Worm (Caenorhabditis elegans) whole organism, L1 larva: Measurements from ENCODE around the gene C01G10.17.

Experiments
- C04F5.9 ChIP-seq: sonication (generic microtip); optimal IDR thresholded peaks from 2 replicates; lab custom pipeline; 2016; ENCODE audit warnings: missing genetic modification characterization, missing compliant biosample characterization
- C34B4.2 ChIP-seq: sonication (generic microtip); optimal IDR thresholded peaks from 2 replicates; lab custom pipeline; 2017; ENCODE audit warnings: mild to moderate bottlenecking, missing genetic modification characterization, missing compliant biosample characterization
- F16B12.6 ChIP-seq: fragments of 150-350 bp; optimal IDR thresholded peaks from 2 replicates; lab custom pipeline; 2014; ENCODE audit warnings: missing biosample characterization, missing genetic modification characterization
- Y116A8C.19 ChIP-seq: sonication (generic microtip); optimal IDR thresholded peaks from 2 replicates; lab custom pipeline; 2016; ENCODE audit warnings: missing compliant biosample characterization, missing genetic modification characterization, borderline replicate concordance
- aha-1 ChIP-seq: fragments of 150-350 bp; optimal IDR thresholded peaks from 2 replicates; lab custom pipeline; 2014; ENCODE audit warnings: missing biosample characterization, missing genetic modification characterization
- aly-2 ChIP-seq: fragments of 150-350 bp; optimal IDR thresholded peaks from 2 replicates; lab custom pipeline; 2014; ENCODE audit warnings: missing biosample characterization, missing genetic modification characterization
- ama-1 ChIP-seq: fragments of 150-350 bp; optimal IDR thresholded peaks from 2 replicates; lab custom pipeline; 2014
- ceh-8 ChIP-seq: fragments of 200-800 bp; sonication (Bioruptor generic); optimal IDR thresholded peaks from 2 replicates; lab custom pipeline; 2018; ENCODE audit warnings: mild to moderate bottlenecking, missing genetic modification characterization, moderate library complexity, missing compliant biosample characterization
- ceh-82 ChIP-seq, 3 experiments: fragments of 150-350 bp in 1 of 3; sonication (generic microtip) in 2 of 3; optimal IDR thresholded peaks; 2 replicates each; lab custom pipeline; 2014 to 2017; ENCODE audit warnings: missing biosample characterization in 3 of 3, missing genetic modification characterization in 3 of 3
- ces-1 ChIP-seq: fragments of 150-350 bp; optimal IDR thresholded peaks from 2 replicates; lab custom pipeline; 2014; ENCODE audit warnings: missing biosample characterization, missing genetic modification reagents, missing genetic modification characterization
- dpl-1 ChIP-seq, 3 experiments: fragments of 150-350 bp in 2 of 3; sonication (generic microtip) in 1 of 3; optimal IDR thresholded peaks; 2 replicates each; lab custom pipeline; 2014 to 2017; ENCODE audit warnings: missing biosample characterization in 3 of 3, missing genetic modification characterization in 3 of 3, missing genetic modification reagents in 3 of 3
- dsc-1 ChIP-seq: sonication (generic microtip); optimal IDR thresholded peaks from 2 replicates; lab custom pipeline; 2016; ENCODE audit warnings: mild to moderate bottlenecking, missing genetic modification characterization, missing compliant biosample characterization
- efl-1 ChIP-seq, 4 experiments: fragments of 150-350 bp; optimal IDR thresholded peaks in 3 of 4; peaks in 1 of 4; 1 replicate in 1 of 4; 2 replicates in 3 of 4; lab custom pipeline; 2014; ENCODE audit warnings: missing biosample characterization in 2 of 4, missing genetic modification characterization in 2 of 4, missing genetic modification reagents in 2 of 4
- efl-3 ChIP-seq: fragments of 200-800 bp; sonication (Bioruptor generic); optimal IDR thresholded peaks from 2 replicates; lab custom pipeline; 2018; ENCODE audit warnings: mild to moderate bottlenecking, missing genetic modification characterization, missing compliant biosample characterization
- egl-13 ChIP-seq: sonication (generic microtip); optimal IDR thresholded peaks from 2 replicates; lab custom pipeline; 2016; ENCODE audit warnings: missing genotype, missing genetic modification reagents, missing genetic modification characterization, missing compliant biosample characterization
- elt-2 ChIP-seq: sonication (generic microtip); optimal IDR thresholded peaks from 2 replicates; lab custom pipeline; 2016; ENCODE audit warnings: missing genetic modification characterization, mild to moderate bottlenecking, inconsistent platforms, missing compliant biosample characterization, missing genetic modification reagents
- elt-3 ChIP-seq, 6 experiments: fragments of 150-350 bp in 1 of 6; sonication (generic microtip); optimal IDR thresholded peaks; 2 replicates each; lab custom pipeline; 2017 to 2018; ENCODE audit warnings: missing biosample characterization in 6 of 6, missing genetic modification characterization in 6 of 6, inconsistent platforms in 1 of 6
- ets-5 ChIP-seq: fragments of 200-800 bp; sonication (Bioruptor generic); IDR thresholded peaks from 2 replicates; pipeline ENCODE4 v1.3.6; 2022; ENCODE audit warnings: missing genetic modification characterization, missing compliant biosample characterization
- fkh-10 ChIP-seq: sonication (generic microtip); optimal IDR thresholded peaks from 2 replicates; lab custom pipeline; 2017; ENCODE audit warnings: missing biosample characterization, missing genetic modification reagents, missing genetic modification characterization
- fkh-8 ChIP-seq: sonication (generic microtip); optimal IDR thresholded peaks from 2 replicates; lab custom pipeline; 2016; ENCODE audit warnings: mild to moderate bottlenecking, missing genetic modification characterization, missing compliant biosample characterization
- fos-1 ChIP-seq: fragments of 150-350 bp; optimal IDR thresholded peaks from 2 replicates; lab custom pipeline; 2014; ENCODE audit warnings: missing biosample characterization, missing genetic modification characterization
- hlh-4 ChIP-seq: sonication (generic microtip); optimal IDR thresholded peaks from 2 replicates; lab custom pipeline; 2016; ENCODE audit warnings: mild to moderate bottlenecking, missing genetic modification characterization, missing compliant biosample characterization
- hpl-2 ChIP-seq: fragments of 150-350 bp; optimal IDR thresholded peaks from 2 replicates; lab custom pipeline; 2014; ENCODE audit warnings: missing biosample characterization, missing genetic modification reagents, missing genetic modification characterization
- isw-1 ChIP-seq: fragments of 200-800 bp; sonication (Bioruptor generic); IDR thresholded peaks from 2 replicates; pipeline ENCODE4 v1.3.6; 2022; ENCODE audit warnings: missing genetic modification characterization, missing compliant biosample characterization
- jun-1 ChIP-seq: fragments of 150-350 bp; optimal IDR thresholded peaks from 2 replicates; lab custom pipeline; 2014; ENCODE audit warnings: missing biosample characterization, missing genetic modification reagents, missing genetic modification characterization
- lin-13 ChIP-seq: fragments of 150-350 bp; optimal IDR thresholded peaks from 2 replicates; lab custom pipeline; 2014; ENCODE audit warnings: missing biosample characterization, missing genetic modification reagents, missing genetic modification characterization
- lin-14 ChIP-seq: fragments of 200-800 bp; sonication (Bioruptor generic); optimal IDR thresholded peaks from 2 replicates; lab custom pipeline; 2018; ENCODE audit warnings: mild to moderate bottlenecking, missing genetic modification characterization, moderate library complexity, missing compliant biosample characterization
- lin-35 ChIP-seq, 2 experiments: fragments of 150-350 bp; optimal IDR thresholded peaks; 2 replicates each; lab custom pipeline; 2014; ENCODE audit warnings: missing biosample characterization in 2 of 2, missing genetic modification characterization in 2 of 2, missing genetic modification reagents in 2 of 2
- lin-39 ChIP-seq: fragments of 150-350 bp; optimal IDR thresholded peaks from 2 replicates; lab custom pipeline; 2014; ENCODE audit warnings: missing biosample characterization, missing genetic modification reagents, missing genetic modification characterization
- mdl-1 ChIP-seq, 2 experiments: fragments of 150-350 bp; optimal IDR thresholded peaks; 2 replicates each; lab custom pipeline; 2014 to 2017; ENCODE audit warnings: missing biosample characterization in 2 of 2, missing genetic modification characterization in 2 of 2, inconsistent platforms in 1 of 2
- mef-2 ChIP-seq: fragments of 150-350 bp; optimal IDR thresholded peaks from 2 replicates; lab custom pipeline; 2014; ENCODE audit warnings: missing biosample characterization, missing genetic modification characterization
- nhr-11 ChIP-seq: fragments of 150-350 bp; optimal IDR thresholded peaks from 2 replicates; lab custom pipeline; 2014; ENCODE audit warnings: missing biosample characterization, missing genetic modification characterization
- nhr-19 ChIP-seq: fragments of 200-800 bp; sonication (Bioruptor generic); conservative IDR thresholded peaks from 2 replicates; pipeline ENCODE4 v1.3.6; 2022; ENCODE audit warnings: missing genetic modification characterization, missing compliant biosample characterization
- nhr-28 ChIP-seq: fragments of 150-350 bp; optimal IDR thresholded peaks from 2 replicates; lab custom pipeline; 2014; ENCODE audit warnings: missing biosample characterization, missing genetic modification characterization
- nhr-76 ChIP-seq: sonication (generic microtip); optimal IDR thresholded peaks from 2 replicates; lab custom pipeline; 2017; ENCODE audit warnings: missing biosample characterization, missing genetic modification characterization
- nhr-77 ChIP-seq: fragments of 150-350 bp; optimal IDR thresholded peaks from 2 replicates; lab custom pipeline; 2014; ENCODE audit warnings: missing biosample characterization, missing genetic modification characterization
- nhr-84 ChIP-seq: sonication (generic microtip); optimal IDR thresholded peaks from 2 replicates; lab custom pipeline; 2017; ENCODE audit warnings: missing biosample characterization, missing genetic modification characterization
- nhr-85 ChIP-seq: sonication (generic microtip); peaks from one replicate; lab custom pipeline; 2016; ENCODE audit warnings: missing genetic modification characterization, inconsistent platforms, missing compliant biosample characterization
- rnt-1 ChIP-seq: sonication (generic microtip); optimal IDR thresholded peaks from 2 replicates; lab custom pipeline; 2016; ENCODE audit warnings: mild to moderate bottlenecking, missing genetic modification characterization, moderate library complexity, missing compliant biosample characterization
- snpc-4 ChIP-seq: fragments of 150-350 bp; optimal IDR thresholded peaks from 2 replicates; lab custom pipeline; 2014; ENCODE audit warnings: missing biosample characterization, missing genetic modification characterization
- sox-4 ChIP-seq: sonication (generic microtip); optimal IDR thresholded peaks from 2 replicates; lab custom pipeline; 2016; ENCODE audit warnings: missing genetic modification characterization, missing compliant biosample characterization
- sptf-1 ChIP-seq: fragments of 150-350 bp; optimal IDR thresholded peaks from 2 replicates; lab custom pipeline; 2014; ENCODE audit warnings: missing biosample characterization, missing genetic modification characterization
- tbx-2 ChIP-seq: sonication (generic microtip); optimal IDR thresholded peaks from 2 replicates; lab custom pipeline; 2016; ENCODE audit warnings: missing genetic modification characterization, missing compliant biosample characterization
- unc-86 ChIP-seq: sonication (generic microtip); optimal IDR thresholded peaks from 2 replicates; lab custom pipeline; 2016; ENCODE audit warnings: missing genetic modification characterization, missing compliant biosample characterization
- unc-98 ChIP-seq: fragments of 200-800 bp; sonication (Bioruptor generic); IDR thresholded peaks from 2 replicates; pipeline ENCODE4 v1.3.6; 2022; ENCODE audit warnings: missing genetic modification characterization, missing compliant biosample characterization
- zip-4 ChIP-seq: fragments of 200-800 bp; sonication (Bioruptor generic); optimal IDR thresholded peaks from 2 replicates; lab custom pipeline; 2018; ENCODE audit warnings: mild to moderate bottlenecking, missing genetic modification characterization, moderate library complexity, missing compliant biosample characterization

C01G10.17 gene

DNA sequence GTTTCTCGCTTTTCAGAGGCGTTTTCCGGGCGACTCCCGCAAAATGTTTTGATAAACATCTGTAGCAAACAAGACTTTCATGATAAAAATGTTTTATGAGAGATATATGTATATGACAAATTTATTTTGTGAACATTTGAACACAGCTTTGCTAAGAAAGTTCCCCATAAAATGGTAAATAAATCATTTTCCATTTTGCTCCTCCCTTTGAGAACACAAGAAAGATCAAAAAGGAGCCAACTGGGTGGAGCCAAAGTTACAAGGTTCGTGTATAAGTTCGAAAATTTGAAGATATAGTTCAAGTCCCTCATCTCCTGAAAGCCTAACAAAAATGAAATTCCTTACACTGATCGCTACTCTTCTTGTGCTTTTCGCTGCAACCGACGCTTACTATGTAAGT lies at the start of gene C01G10.17:
Gene C01G10.17 (plus strand): TSS at position 301 of the 400 bp plus-strand sequence.
- no peak for TF ChIP-seq mdl-1 (tag; optimal IDR thresholded peaks at IDR 0.05; lab: Kevin White, UChicago)
- no peak for TF ChIP-seq aly-2 (tag; lab: Kevin White, UChicago)
- no peak for TF ChIP-seq unc-98
- TF ChIP-seq nhr-11 (tag; lab: Kevin White, UChicago) = no peak
- no peak for TF ChIP-seq zip-4 (GFP tag; lab: Kevin White, UChicago)
- no peak for TF ChIP-seq mef-2
- TF ChIP-seq elt-3 (tag; optimal IDR thresholded peaks at IDR 0.05; lab: Kevin White, UChicago) = no peak
- no peak for TF ChIP-seq lin-39 (tag; lab: Kevin White, UChicago)
- no peak for TF ChIP-seq tbx-2
- TF ChIP-seq lin-13 = no peak
- no peak for TF ChIP-seq rnt-1 (tag; lab: Kevin White, UChicago)
- TF ChIP-seq snpc-4 (tag; lab: Kevin White, UChicago) = no peak
- no peak for TF ChIP-seq ama-1 (lab: Kevin White, UChicago)
- TF ChIP-seq hpl-2 (GFP tag; lab: Kevin White, UChicago) = no peak
- no peak for TF ChIP-seq fkh-10
- no peak for TF ChIP-seq fos-1 (tag; lab: Kevin White, UChicago)
- TF ChIP-seq lin-35 (GFP tag; optimal IDR thresholded peaks at IDR 0.05; lab: Kevin White, UChicago) = no peak
- TF ChIP-seq nhr-77 = no peak

DNA sequence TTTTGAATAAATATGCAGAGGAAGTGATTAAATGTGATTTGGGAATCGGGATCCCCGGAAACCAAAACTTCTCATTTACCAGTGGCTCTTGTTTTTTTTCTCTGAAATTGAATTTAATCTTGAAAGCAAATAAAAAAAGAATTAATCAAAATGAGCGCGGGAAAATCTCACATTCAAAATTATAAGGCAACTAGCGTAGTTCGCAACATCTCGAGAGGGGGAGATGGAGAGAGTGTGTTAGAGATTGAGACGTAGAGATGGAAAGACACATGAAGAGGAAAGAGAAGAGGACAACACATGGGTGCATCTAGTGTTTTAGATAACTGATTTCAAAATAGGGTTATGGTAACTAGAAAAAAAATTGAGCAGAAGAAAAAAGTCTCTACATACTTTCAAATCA lies 42.5 kb upstream of the C01G10.17 start, which contains the start of gene sdc-3:
Gene sdc-3 (minus strand): TSS at position 101 of the 400 bp plus-strand sequence.
- TF ChIP-seq dpl-1 (GFP tag; optimal IDR thresholded peaks at IDR 0.05; lab: Kevin White, UChicago) (peak in 2 of 3 experiments; percentile 14 to 46), nhr-85 (tag; lab: Kevin White, UChicago) (peak; percentile 47), efl-1 (optimal IDR thresholded peaks at IDR 0.05; lab: Kevin White, UChicago) (peak; percentile 1 to 39), efl-1 (GFP tag; optimal IDR thresholded peaks at IDR 0.05 in 1 of 2; lab: Kevin White, UChicago) (peak in 1 of 2 experiments; percentile 29), F16B12.6 (tag; lab: Kevin White, UChicago) (no peak), C04F5.9 (no peak), nhr-76 (tag; lab: Kevin White, UChicago) (no peak), nhr-28 (tag; lab: Kevin White, UChicago) (no peak)

DNA sequence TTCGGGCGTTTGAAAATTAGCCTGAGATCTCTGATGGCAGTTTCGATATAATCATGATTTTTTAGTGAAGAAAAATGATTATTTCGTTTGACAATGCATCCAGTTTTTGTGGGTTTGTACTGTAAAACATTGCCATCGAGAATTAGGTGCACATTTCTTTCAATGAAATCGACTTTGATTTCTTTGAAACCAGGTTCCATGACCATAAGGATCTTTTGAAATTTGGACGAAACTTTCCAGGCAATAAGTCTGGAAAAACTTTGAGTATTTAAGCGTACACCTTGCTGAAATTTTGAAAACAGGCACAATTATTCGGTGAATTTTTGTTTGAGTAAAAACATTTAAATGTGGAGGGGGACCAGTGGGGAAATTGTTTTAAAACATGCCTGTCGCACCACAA lies 38.8 kb upstream of the C01G10.17 start:
- TF ChIP-seq Y116A8C.19 (tag; lab: Kevin White, UChicago) (no peak), C34B4.2 (tag; lab: Kevin White, UChicago) (no peak), sptf-1 (tag; lab: Kevin White, UChicago) (no peak), sox-4 (no peak), isw-1 (GFP tag; lab: Robert Waterston, UW) (no peak), unc-86 (tag; lab: Kevin White, UChicago) (no peak), ets-5 (GFP tag; lab: Robert Waterston, UW) (no peak), nhr-19 (GFP tag; lab: Robert Waterston, UW) (no peak), nhr-85 (tag; lab: Kevin White, UChicago) (no peak), efl-3 (GFP tag; lab: Kevin White, UChicago) (no peak), ceh-8 (no peak), ceh-82 (tag; optimal IDR thresholded peaks at IDR 0.05; lab: Kevin White, UChicago) (no peak), dsc-1 (no peak), F16B12.6 (tag; lab: Kevin White, UChicago) (no peak)

DNA sequence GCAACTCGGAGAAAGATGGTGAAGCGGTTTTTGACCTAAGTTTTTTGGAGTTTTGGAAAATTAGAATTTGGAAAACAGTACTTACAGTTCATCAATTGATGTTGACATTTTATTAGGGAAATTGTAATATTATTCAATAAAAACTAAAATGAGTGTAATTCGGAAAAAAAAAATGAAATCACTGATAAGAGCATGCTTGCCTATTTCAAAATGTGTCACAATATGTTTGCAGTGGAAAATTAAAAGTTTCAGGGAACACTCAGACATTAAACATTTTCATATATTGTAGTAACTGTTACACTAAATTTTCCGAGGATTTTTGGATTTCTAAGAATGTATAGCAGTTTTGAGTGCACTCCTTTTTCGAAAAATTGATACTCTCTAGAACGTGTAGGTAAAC lies 38.2 kb upstream of the C01G10.17 start, which contains the start of the genes fbxa-82 and C25D7.5:
Gene fbxa-82 (minus strand): TSS at position 163 of the 400 bp plus-strand sequence.
Gene C25D7.5 (plus strand): TSS at position 283 of the 400 bp plus-strand sequence.
- TF ChIP-seq unc-98 (no peak), egl-13 (no peak), ceh-8 (no peak), ces-1 (no peak), jun-1 (tag; lab: Kevin White, UChicago) (no peak), efl-1 (optimal IDR thresholded peaks at IDR 0.05; lab: Kevin White, UChicago) (no peak), efl-1 (GFP tag; optimal IDR thresholded peaks at IDR 0.05 in 1 of 2; lab: Kevin White, UChicago) (no peak), hpl-2 (GFP tag; lab: Kevin White, UChicago) (no peak), fkh-10 (no peak), elt-2 (tag; lab: Kevin White, UChicago) (no peak), aha-1 (tag; lab: Kevin White, UChicago) (no peak), nhr-19 (GFP tag; lab: Robert Waterston, UW) (no peak), elt-3 (tag; optimal IDR thresholded peaks at IDR 0.05; lab: Kevin White, UChicago) (no peak), nhr-84 (no peak), fos-1 (tag; lab: Kevin White, UChicago) (no peak), zip-4 (GFP tag; lab: Kevin White, UChicago) (no peak), Y116A8C.19 (tag; lab: Kevin White, UChicago) (no peak), lin-14 (GFP tag; lab: Kevin White, UChicago) (no peak), hlh-4 (tag; lab: Kevin White, UChicago) (no peak), unc-86 (tag; lab: Kevin White, UChicago) (no peak), fkh-8 (tag; lab: Kevin White, UChicago) (no peak)
